Worm (Caenorhabditis elegans): ENCODE data around the gene arrd-19.

arrd-19 gene

DNA sequence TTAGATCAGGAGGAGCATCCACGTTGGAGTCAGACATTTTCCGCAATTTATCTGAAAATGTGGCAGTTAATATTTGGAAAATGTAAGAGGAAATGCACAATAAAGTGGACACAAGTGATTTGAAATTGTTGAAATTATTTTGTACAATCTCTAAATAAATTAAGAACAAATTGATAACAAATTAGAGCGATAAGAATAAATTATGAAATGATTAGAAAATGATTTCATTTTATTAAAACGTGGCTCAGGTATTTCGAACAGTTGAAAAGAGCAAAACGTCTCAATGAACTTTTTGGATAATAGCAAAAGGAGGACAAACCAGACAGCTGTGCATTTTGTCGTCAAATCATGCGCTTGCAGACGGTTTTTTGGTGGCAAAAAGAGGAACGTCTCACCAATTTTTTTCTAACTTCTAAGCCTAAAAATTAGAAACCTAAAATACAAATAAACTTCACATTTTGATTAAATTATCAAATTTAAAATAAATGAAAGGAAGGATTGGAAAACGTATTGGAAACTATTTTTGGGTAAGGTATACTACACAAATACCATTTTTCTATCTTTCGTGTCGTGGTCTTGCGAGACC lies 31.2 kb upstream of the arrd-19 start, which contains the start of gene fbxa-65:
Gene fbxa-65 (minus strand): TSS at position 51 of the 586 bp plus-strand sequence.
- TF ChIP-seq sem-4 (tag; optimal IDR thresholded peaks at IDR 0.05) (no peak), peb-1 (tag; optimal IDR thresholded peaks at IDR 0.05) (no peak), snpc-4 (tag; optimal IDR thresholded peaks at IDR 0.05) (no peak), C34F6.9 (tag; optimal IDR thresholded peaks at IDR 0.05) (peak; percentile 22), nhr-23 (tag; optimal IDR thresholded peaks at IDR 0.05) (no peak), crh-2 (tag; optimal IDR thresholded peaks at IDR 0.05) (no peak), nhr-77 (tag; optimal IDR thresholded peaks at IDR 0.05) (no peak), sma-9 (GFP tag; optimal IDR thresholded peaks at IDR 0.05) (peak; percentile 7), sma-9 (tag; optimal IDR thresholded peaks at IDR 0.05) (no peak), ceh-16 (tag; optimal IDR thresholded peaks at IDR 0.05) (no peak), lin-39 (tag; optimal IDR thresholded peaks at IDR 0.05) (no peak), nhr-6 (tag; optimal IDR thresholded peaks at IDR 0.05) (no peak), lsy-2 (tag; optimal IDR thresholded peaks at IDR 0.05) (peak in 1 of 2 experiments; percentile 19), unc-62 (GFP tag; optimal IDR thresholded peaks at IDR 0.05) (no peak), gmeb-1 (tag; optimal IDR thresholded peaks at IDR 0.05) (no peak), fos-1 (tag; optimal IDR thresholded peaks at IDR 0.05) (no peak), ama-1 (optimal IDR thresholded peaks at IDR 0.05) (no peak), R02D3.7 (tag; optimal IDR thresholded peaks at IDR 0.05) (no peak), aly-2 (tag; optimal IDR thresholded peaks at IDR 0.05) (no peak), lin-11 (tag; optimal IDR thresholded peaks at IDR 0.05) (no peak), nhr-25 (tag; optimal IDR thresholded peaks at IDR 0.05) (no peak), nhr-21 (tag; optimal IDR thresholded peaks at IDR 0.05) (no peak), egl-27 (tag; optimal IDR thresholded peaks at IDR 0.05) (no peak), nhr-237 (tag; optimal IDR thresholded peaks at IDR 0.05) (no peak), mab-5 (tag; optimal IDR thresholded peaks at IDR 0.05) (no peak), ztf-11 (tag; optimal IDR thresholded peaks at IDR 0.05) (no peak)

DNA sequence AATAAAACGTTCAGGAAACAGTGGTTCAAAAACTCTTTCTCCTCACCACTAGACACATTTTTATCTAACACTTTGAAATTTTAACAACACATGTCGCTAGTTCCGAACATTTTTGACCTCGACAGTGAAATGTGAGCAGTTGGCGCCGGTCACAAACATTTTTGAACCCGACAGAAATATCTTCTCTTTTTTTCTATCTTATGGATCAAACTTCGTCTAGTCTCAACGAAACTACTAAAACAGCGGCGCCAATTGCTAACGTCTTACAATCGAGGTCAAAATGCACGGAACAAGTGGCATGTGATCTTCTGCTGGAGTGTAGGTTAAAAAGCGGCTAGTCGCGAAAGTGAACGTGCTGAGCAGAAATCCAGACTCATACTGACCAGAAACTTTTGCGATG lies 28.7 kb upstream of the arrd-19 start:
- no peak for TF ChIP-seq nhr-129 (tag; optimal IDR thresholded peaks at IDR 0.05)
- peak; percentile 80 for TF ChIP-seq F13H6.1 (tag; optimal IDR thresholded peaks at IDR 0.05)
- peak; percentile 91 for TF ChIP-seq sma-9 (GFP tag; optimal IDR thresholded peaks at IDR 0.05)
- TF ChIP-seq sma-9 (tag; optimal IDR thresholded peaks at IDR 0.05), result no peak

DNA sequence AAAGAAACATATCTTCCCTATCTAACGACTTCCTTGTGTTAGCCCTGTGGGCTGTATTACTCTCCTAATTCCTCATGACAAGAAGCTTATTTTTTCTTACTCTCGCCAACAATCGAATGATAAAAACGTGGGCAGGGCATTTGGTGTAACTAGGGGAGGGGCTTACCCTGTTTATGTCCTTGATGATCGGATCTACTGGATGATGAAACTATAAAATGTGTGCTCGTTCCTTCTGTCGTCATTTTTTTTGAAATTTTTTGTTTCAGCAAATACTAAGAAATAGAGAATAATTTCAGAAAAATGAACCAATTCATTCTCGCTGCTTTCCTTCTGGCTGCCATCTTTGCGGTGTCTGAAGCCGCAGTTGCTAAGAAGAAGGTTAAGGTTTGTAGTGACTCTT lies 27.2 kb upstream of the arrd-19 start, which contains the start of gene C17B7.3:
Gene C17B7.3 (plus strand): TSS at position 301 of the 400 bp plus-strand sequence.
- no peak for TF ChIP-seq nhr-12 (tag; optimal IDR thresholded peaks at IDR 0.05)
- no peak for TF ChIP-seq unc-62 (GFP tag; optimal IDR thresholded peaks at IDR 0.05)
- TF ChIP-seq mdl-1 (tag; optimal IDR thresholded peaks at IDR 0.05), result no peak
- TF ChIP-seq sma-3 (GFP tag; optimal IDR thresholded peaks at IDR 0.05), result no peak

DNA sequence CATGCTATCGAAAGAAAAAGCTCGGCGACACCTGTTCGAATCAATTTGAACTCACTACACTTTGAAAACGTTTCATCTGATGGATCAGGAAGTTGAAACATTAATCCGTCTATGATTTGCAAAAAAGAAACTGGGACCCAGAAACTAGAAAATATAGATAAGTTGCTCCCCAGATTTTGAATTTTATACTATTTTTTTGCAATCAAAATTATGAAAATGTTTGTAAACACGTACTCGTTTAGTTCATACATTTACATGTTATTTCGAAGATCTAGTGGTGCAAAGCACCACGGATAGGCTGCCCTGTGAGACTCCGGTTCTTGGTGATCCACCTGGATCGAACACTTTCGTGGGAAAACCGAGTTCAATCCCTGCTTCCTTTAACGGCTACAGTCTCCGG lies 26.6 kb upstream of the arrd-19 start, which contains the start of gene C17B7.10:
Gene C17B7.10 (minus strand): TSS at position 101 of the 400 bp plus-strand sequence.
- TF ChIP-seq crh-2 (tag; optimal IDR thresholded peaks at IDR 0.05), result no peak
- TF ChIP-seq sma-9 (GFP tag; optimal IDR thresholded peaks at IDR 0.05), result peak; percentile 40
- no peak for TF ChIP-seq sma-9 (tag; optimal IDR thresholded peaks at IDR 0.05)
- no peak for TF ChIP-seq sem-4 (tag; optimal IDR thresholded peaks at IDR 0.05)
- TF ChIP-seq C34F6.9 (tag; optimal IDR thresholded peaks at IDR 0.05), result no peak

DNA sequence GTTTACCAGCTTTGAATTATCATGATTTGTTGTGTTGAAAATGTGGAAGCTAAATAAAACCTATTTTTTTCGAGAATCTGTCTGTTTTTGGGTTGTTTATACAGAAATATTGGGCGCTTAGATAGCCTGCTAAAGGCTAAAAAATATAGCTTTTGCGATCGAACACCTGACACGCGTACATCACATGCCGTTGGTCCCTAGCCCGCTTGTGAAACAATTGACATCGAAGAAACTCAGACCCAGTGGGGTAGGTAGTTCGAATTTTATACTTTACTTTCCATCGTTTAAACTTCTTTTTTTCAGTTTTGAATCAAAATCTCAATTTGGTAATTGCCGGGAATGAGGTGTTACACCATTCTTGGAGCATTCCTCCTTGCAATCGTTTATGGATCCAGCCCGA lies 23.7 kb upstream of the arrd-19 start, which contains the start of gene C17B7.4:
Gene C17B7.4 (plus strand): TSS at position 301 of the 400 bp plus-strand sequence.
- TF ChIP-seq sma-3 (GFP tag; optimal IDR thresholded peaks at IDR 0.05) (no peak), sem-4 (tag; optimal IDR thresholded peaks at IDR 0.05) (no peak), F13H6.1 (tag; optimal IDR thresholded peaks at IDR 0.05) (no peak), R02D3.7 (tag; optimal IDR thresholded peaks at IDR 0.05) (no peak), nhr-129 (tag; optimal IDR thresholded peaks at IDR 0.05) (no peak), crh-2 (tag; optimal IDR thresholded peaks at IDR 0.05) (no peak), lin-13 (GFP tag; optimal IDR thresholded peaks at IDR 0.05) (no peak), ceh-16 (tag; optimal IDR thresholded peaks at IDR 0.05) (no peak), ztf-4 (tag; optimal IDR thresholded peaks at IDR 0.05) (no peak), nhr-11 (tag; optimal IDR thresholded peaks at IDR 0.05) (no peak), nhr-25 (tag; optimal IDR thresholded peaks at IDR 0.05) (no peak), Y55F3AM.14 (GFP tag; optimal IDR thresholded peaks at IDR 0.05) (no peak), egl-27 (tag; optimal IDR thresholded peaks at IDR 0.05) (no peak), mdl-1 (tag; optimal IDR thresholded peaks at IDR 0.05) (no peak)

Data from whole organism, L2 larva.